Fruit fly (Drosophila melanogaster): ENCODE data around the gene Spg7.

The Spg7 gene

dm6 chrX:2738663-2739062 lies 40.7 kb upstream of the Spg7 start, which contains the start of gene crm:
Gene crm, minus strand, starts transcription at chrX:2738773.
- TF ChIP-seq usp (GFP tag; optimal IDR thresholded peaks at IDR 0.05) (no peak), Myc (optimal IDR thresholded peaks at IDR 0.05) (peak; percentile 94), CrebA (GFP tag; optimal IDR thresholded peaks at IDR 0.05; ENCODE audit: borderline replicate concordance) (no peak), Abd-B (GFP tag; optimal IDR thresholded peaks at IDR 0.05) (no peak), psq (GFP tag; optimal IDR thresholded peaks at IDR 0.05) (no peak), foxo (GFP tag; optimal IDR thresholded peaks at IDR 0.05) (no peak), brk (GFP tag; optimal IDR thresholded peaks at IDR 0.05) (no peak), Sp1 (GFP tag; optimal IDR thresholded peaks at IDR 0.05) (no peak), jim (GFP tag; optimal IDR thresholded peaks at IDR 0.05) (no peak), woc (GFP tag; optimal IDR thresholded peaks at IDR 0.05) (peak; percentile 39), Dfd (GFP tag; optimal IDR thresholded peaks at IDR 0.05) (no peak), Rel (GFP tag; optimal IDR thresholded peaks at IDR 0.05) (no peak), Rel (tag; optimal IDR thresholded peaks at IDR 0.05) (peak; percentile 5), dsf (GFP tag; optimal IDR thresholded peaks at IDR 0.05; ENCODE audit: borderline replicate concordance) (no peak), Hr83 (GFP tag; optimal IDR thresholded peaks at IDR 0.05; ENCODE audit: poor library complexity, severe bottlenecking) (no peak)

dm6 chrX:2732127-2732526 lies 34.1 kb upstream of the Spg7 start, which contains the start of the genes ttm50 and CG2712:
Gene ttm50, minus strand, starts transcription at chrX:2732190.
Gene CG2712, plus strand, starts transcription at chrX:2732469.
- TF ChIP-seq Abd-B (GFP tag; optimal IDR thresholded peaks at IDR 0.05) (no peak), sv (GFP tag; optimal IDR thresholded peaks at IDR 0.05) (peak; percentile 46), Sp1 (GFP tag; optimal IDR thresholded peaks at IDR 0.05) (peak; percentile 65), CG9705 (GFP tag; optimal IDR thresholded peaks at IDR 0.05) (peak; percentile 65), OdsH (GFP tag; optimal IDR thresholded peaks at IDR 0.05) (peak; percentile 12), Myc (optimal IDR thresholded peaks at IDR 0.05) (peak; percentile 99), foxo (GFP tag; optimal IDR thresholded peaks at IDR 0.05) (no peak), psq (GFP tag; optimal IDR thresholded peaks at IDR 0.05) (peak; percentile 22), woc (GFP tag; optimal IDR thresholded peaks at IDR 0.05) (peak; percentile 78), ey (GFP tag; optimal IDR thresholded peaks at IDR 0.05) (peak; percentile 17), brk (GFP tag; optimal IDR thresholded peaks at IDR 0.05) (no peak), CG32264 (GFP tag; optimal IDR thresholded peaks at IDR 0.05) (no peak), usp (GFP tag; optimal IDR thresholded peaks at IDR 0.05) (no peak), HLH106 (tag; optimal IDR thresholded peaks at IDR 0.05) (peak; percentile 79)

dm6 chrX:2727506-2727905 lies 29.5 kb upstream of the Spg7 start, which contains the start of gene dwg:
Gene dwg, plus strand, starts transcription at chrX:2727698.
- TF ChIP-seq Dfd (GFP tag; optimal IDR thresholded peaks at IDR 0.05), result no peak

- TF ChIP-seq Dfd (GFP tag; optimal IDR thresholded peaks at IDR 0.05), result no peak
- no peak for TF ChIP-seq sage (GFP tag; optimal IDR thresholded peaks at IDR 0.05)
- no peak for TF ChIP-seq pan (optimal IDR thresholded peaks at IDR 0.05)
- no peak for TF ChIP-seq HLH106 (tag; optimal IDR thresholded peaks at IDR 0.05)
These were observed 28.4 kb upstream of the Spg7 start, which contains the start of gene vilya for dm6 chrX:2726420-2726819. Gene vilya, plus strand, starts transcription at chrX:2726678.

dm6 chrX:2720122-2720521 lies 22.1 kb upstream of the Spg7 start, which contains the start of gene CG2701:
Gene CG2701, minus strand, starts transcription at chrX:2720327.
- no peak for TF ChIP-seq tai (GFP tag; optimal IDR thresholded peaks at IDR 0.05)
- TF ChIP-seq br (GFP tag; optimal IDR thresholded peaks at IDR 0.05), result no peak
- peak; percentile 42 for TF ChIP-seq Hr83 (GFP tag; optimal IDR thresholded peaks at IDR 0.05; ENCODE audit: poor library complexity, severe bottlenecking)

- no peak for TF ChIP-seq Jra (GFP tag; optimal IDR thresholded peaks at IDR 0.05)
- no peak for TF ChIP-seq tai (GFP tag; optimal IDR thresholded peaks at IDR 0.05)
- no peak for TF ChIP-seq lola (GFP tag; optimal IDR thresholded peaks at IDR 0.05)
- no peak for TF ChIP-seq pan (optimal IDR thresholded peaks at IDR 0.05)
- TF ChIP-seq usp (GFP tag; optimal IDR thresholded peaks at IDR 0.05), result no peak
- no peak for TF ChIP-seq jim (GFP tag; optimal IDR thresholded peaks at IDR 0.05)
- no peak for TF ChIP-seq GATAd (GFP tag; optimal IDR thresholded peaks at IDR 0.05)
- TF ChIP-seq h (GFP tag; optimal IDR thresholded peaks at IDR 0.05), result no peak
- no peak for TF ChIP-seq brk (GFP tag; optimal IDR thresholded peaks at IDR 0.05)
- no peak for TF ChIP-seq fru (GFP tag; optimal IDR thresholded peaks at IDR 0.05)
- no peak for TF ChIP-seq Myc (optimal IDR thresholded peaks at IDR 0.05)
- peak; percentile 96 for TF ChIP-seq Vsx2 (GFP tag; optimal IDR thresholded peaks at IDR 0.05; ENCODE audit: partially characterized antibody)
- no peak for TF ChIP-seq N (GFP tag; optimal IDR thresholded peaks at IDR 0.05)
- no peak for TF ChIP-seq foxo (GFP tag; optimal IDR thresholded peaks at IDR 0.05)
- peak; percentile 84 for TF ChIP-seq Dif (GFP tag; optimal IDR thresholded peaks at IDR 0.05; ENCODE audit: partially characterized antibody)
- TF ChIP-seq CG9705 (GFP tag; optimal IDR thresholded peaks at IDR 0.05), result no peak
- TF ChIP-seq Mio (GFP tag; optimal IDR thresholded peaks at IDR 0.05), result no peak
- no peak for TF ChIP-seq Rel (GFP tag; optimal IDR thresholded peaks at IDR 0.05)
- no peak for TF ChIP-seq Rel (tag; optimal IDR thresholded peaks at IDR 0.05)
- no peak for TF ChIP-seq Hr78 (GFP tag; optimal IDR thresholded peaks at IDR 0.05)
- peak; percentile 14 for TF ChIP-seq HLH106 (tag; optimal IDR thresholded peaks at IDR 0.05)
- TF ChIP-seq br (GFP tag; optimal IDR thresholded peaks at IDR 0.05), result no peak
- TF ChIP-seq dl (GFP tag; optimal IDR thresholded peaks at IDR 0.05; ENCODE audit: insufficient read depth in 1 of 2, partially characterized antibody in 2 of 2), result no peak
- no peak for TF ChIP-seq Dfd (GFP tag; optimal IDR thresholded peaks at IDR 0.05)
- TF ChIP-seq woc (GFP tag; optimal IDR thresholded peaks at IDR 0.05), result no peak
These were observed 16.7 kb upstream of the Spg7 start for dm6 chrX:2714730-2715129.

Measured in whole organism, wandering third instar larva.